Worm (Caenorhabditis elegans): ENCODE measurements around the gene C05E11.2.

C05E11.2 gene

DNA sequence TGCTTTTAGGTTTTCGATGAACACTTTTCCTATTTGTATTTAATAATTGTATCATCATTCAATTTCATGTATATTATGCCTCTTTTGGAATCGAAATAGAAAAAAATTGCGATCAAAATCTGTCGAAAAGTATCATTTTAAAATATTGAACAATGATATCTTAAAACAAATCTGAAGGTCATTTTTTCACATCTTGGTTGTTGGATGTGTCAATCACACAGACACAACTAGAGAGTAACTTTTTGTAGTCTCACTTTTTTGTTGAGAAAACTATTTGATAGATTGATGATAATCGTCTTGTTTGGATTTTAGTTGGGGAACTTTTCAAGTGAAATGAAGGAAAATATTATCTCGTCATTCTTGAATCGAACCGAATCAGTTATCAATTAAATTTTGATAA lies 17.4 kb upstream of the C05E11.2 start:
- TF ChIP-seq B0261.1 (tag; optimal IDR thresholded peaks at IDR 0.05), result no peak
- TF ChIP-seq dox-1 (GFP tag; IDR thresholded peaks at IDR 0.05), result no peak
- no peak for TF ChIP-seq snpc-3.4 (tag; optimal IDR thresholded peaks at IDR 0.05)

- no peak for TF ChIP-seq nhr-179 (tag; optimal IDR thresholded peaks at IDR 0.05)
- no peak for TF ChIP-seq him-1 (tag; optimal IDR thresholded peaks at IDR 0.05)
- TF ChIP-seq C06A6.2 (GFP tag; conservative IDR thresholded peaks at IDR 0.05), result no peak
- TF ChIP-seq sea-2 (GFP tag; IDR thresholded peaks at IDR 0.05), result no peak
- TF ChIP-seq nhr-27 (tag; optimal IDR thresholded peaks at IDR 0.05), result no peak
- TF ChIP-seq F10E7.11 (tag; optimal IDR thresholded peaks at IDR 0.05), result no peak
- TF ChIP-seq ztf-28 (GFP tag; IDR thresholded peaks at IDR 0.05), result no peak
- TF ChIP-seq snpc-3.4 (tag; optimal IDR thresholded peaks at IDR 0.05), result no peak
- no peak for TF ChIP-seq K12H6.12 (tag; optimal IDR thresholded peaks at IDR 0.05)
- TF ChIP-seq ztf-25 (GFP tag; IDR thresholded peaks at IDR 0.05), result no peak
- no peak for TF ChIP-seq F57C9.4 (tag; optimal IDR thresholded peaks at IDR 0.05)
- no peak for TF ChIP-seq hmg-20 (GFP tag; IDR thresholded peaks at IDR 0.05)
- TF ChIP-seq atf-7 (tag; optimal IDR thresholded peaks at IDR 0.05), result no peak
- no peak for TF ChIP-seq let-607 (tag; optimal IDR thresholded peaks at IDR 0.05)
Measured at ce11 chrX:4571137-4571536, 15.6 kb upstream of the C05E11.2 start, which contains the start of gene amt-1. TSS of gene amt-1 (plus strand) at chrX:4571437.

ce11 chrX:4574873-4575272 lies 11.8 kb upstream of the C05E11.2 start:
- no peak for TF ChIP-seq rec-8 (tag; optimal IDR thresholded peaks at IDR 0.05)
- TF ChIP-seq ZK185.1 (tag; optimal IDR thresholded peaks at IDR 0.05; ENCODE audit: poor library complexity, severe bottlenecking), result no peak
- no peak for TF ChIP-seq nfya-2 (GFP tag; IDR thresholded peaks at IDR 0.05)
- no peak for TF ChIP-seq pbrm-1 (GFP tag; IDR thresholded peaks at IDR 0.05)
- no peak for TF ChIP-seq sea-2 (GFP tag; IDR thresholded peaks at IDR 0.05)
- TF ChIP-seq F55B11.4 (tag; optimal IDR thresholded peaks at IDR 0.05; ENCODE audit: borderline replicate concordance, insufficient read depth), result no peak
- no peak for TF ChIP-seq lir-1 (GFP tag; conservative IDR thresholded peaks at IDR 0.05)
- TF ChIP-seq snpc-3.4 (tag; optimal IDR thresholded peaks at IDR 0.05), result no peak
- TF ChIP-seq somi-1 (GFP tag; optimal IDR thresholded peaks at IDR 0.05), result no peak
- no peak for TF ChIP-seq F37B4.10 (GFP tag; IDR thresholded peaks at IDR 0.05)
- TF ChIP-seq ztf-3 (GFP tag; optimal IDR thresholded peaks at IDR 0.05), result no peak
- no peak for TF ChIP-seq B0261.1 (tag; optimal IDR thresholded peaks at IDR 0.05)
- TF ChIP-seq cebp-2 (GFP tag; IDR thresholded peaks at IDR 0.05), result no peak
- no peak for TF ChIP-seq repo-1 (tag; optimal IDR thresholded peaks at IDR 0.05)
- TF ChIP-seq snpc-4 (GFP tag; optimal IDR thresholded peaks at IDR 0.05), result no peak
- TF ChIP-seq snpc-4 (tag; optimal IDR thresholded peaks at IDR 0.05), result no peak
- no peak for TF ChIP-seq F57A8.1 (GFP tag; optimal IDR thresholded peaks at IDR 0.05)
- no peak for TF ChIP-seq D2030.7 (GFP tag; IDR thresholded peaks at IDR 0.05)
- no peak for TF ChIP-seq F39B2.1 (GFP tag; IDR thresholded peaks at IDR 0.05)

ce11 chrX:4576272-4576671 lies 10.4 kb upstream of the C05E11.2 start:
- no peak for TF ChIP-seq cebp-2 (GFP tag; IDR thresholded peaks at IDR 0.05)

- TF ChIP-seq unc-62 (GFP tag; optimal IDR thresholded peaks at IDR 0.05) (no peak), let-607 (tag; optimal IDR thresholded peaks at IDR 0.05) (no peak), Y95B8A.8 (GFP tag; IDR thresholded peaks at IDR 0.05) (no peak), F39B2.1 (GFP tag; IDR thresholded peaks at IDR 0.05) (no peak), rec-8 (tag; optimal IDR thresholded peaks at IDR 0.05) (no peak), ztf-6 (GFP tag; IDR thresholded peaks at IDR 0.05) (no peak), nhr-27 (tag; optimal IDR thresholded peaks at IDR 0.05) (no peak), chd-7 (tag; optimal IDR thresholded peaks at IDR 0.05) (no peak), snpc-4 (GFP tag; optimal IDR thresholded peaks at IDR 0.05) (no peak), snpc-4 (tag; optimal IDR thresholded peaks at IDR 0.05) (no peak), nhr-90 (tag; optimal IDR thresholded peaks at IDR 0.05) (no peak), efl-1 (GFP tag; optimal IDR thresholded peaks at IDR 0.05) (no peak), xnd-1 (tag; optimal IDR thresholded peaks at IDR 0.05) (no peak), pbrm-1 (GFP tag; IDR thresholded peaks at IDR 0.05) (no peak), mcd-1 (GFP tag; IDR thresholded peaks at IDR 0.05) (no peak), B0035.1 (tag; optimal IDR thresholded peaks at IDR 0.05) (no peak), F57A8.1 (GFP tag; optimal IDR thresholded peaks at IDR 0.05) (no peak)
Measured at ce11 chrX:4577941-4578340, 8.8 kb upstream of the C05E11.2 start, which contains the start of gene C05E11.3. TSS of gene C05E11.3 (plus strand) at chrX:4578241.
